Fruit fly (Drosophila melanogaster): ENCODE data around the gene CG11786.
A peak's percentile ranks its signal among the peaks of the same experiment; 100 is the strongest.

The CG11786 gene

dm6 chr3R:25047504-25047903, 1.4 kb downstream of the CG11786 start, which contains the start of gene CG11790 (continued):
- TF ChIP-seq H2.0 (GFP tag; IDR thresholded peaks at IDR 0.05) (no peak), Adf1 (GFP tag; IDR thresholded peaks at IDR 0.05) (no peak), Camta (GFP tag; optimal IDR thresholded peaks at IDR 0.05) (no peak), CG34422 (GFP tag; IDR thresholded peaks at IDR 0.05) (no peak), CG11456 (GFP tag; IDR thresholded peaks at IDR 0.05) (no peak), Elba2 (GFP tag; optimal IDR thresholded peaks at IDR 0.05) (no peak), vvl (GFP tag; IDR thresholded peaks at IDR 0.05) (peak; percentile 20; the same call in 1 of the 2 replicates), dpn (GFP tag; optimal IDR thresholded peaks at IDR 0.05) (no peak), Fer2 (tag; optimal IDR thresholded peaks at IDR 0.05) (no peak), chinmo (GFP tag; IDR thresholded peaks at IDR 0.05; ENCODE audit: partially characterized antibody) (0 out of 4 replicates have a peak, but pooled peaks have one; percentile 42), pfk (GFP tag; optimal IDR thresholded peaks at IDR 0.05) (peak; percentile 8), CG17328 (GFP tag; IDR thresholded peaks at IDR 0.05) (no peak), bcd (GFP tag; optimal IDR thresholded peaks at IDR 0.05) (no peak), CG4404 (GFP tag; IDR thresholded peaks at IDR 0.05) (no peak), CG1792 (GFP tag; optimal IDR thresholded peaks at IDR 0.05) (no peak), pnt (GFP tag; optimal IDR thresholded peaks at IDR 0.05) (no peak), CG10274 (GFP tag; optimal IDR thresholded peaks at IDR 0.05) (no peak), exex (tag; optimal IDR thresholded peaks at IDR 0.05) (no peak), inv (GFP tag; IDR thresholded peaks at IDR 0.05; ENCODE audit: partially characterized antibody) (peak; percentile 51; the same call in 1 of the 2 replicates), knrl (GFP tag; IDR thresholded peaks at IDR 0.05; ENCODE audit: partially characterized antibody) (peak; percentile 73; the same call in 1 of the 3 replicates), gce (GFP tag; IDR thresholded peaks at IDR 0.05) (no peak), NfI (GFP tag; optimal IDR thresholded peaks at IDR 0.05) (peak; percentile 12), CG31365 (tag; optimal IDR thresholded peaks at IDR 0.05) (no peak), Myb (GFP tag; optimal IDR thresholded peaks at IDR 0.05) (peak; percentile 11), CG33557 (GFP tag; optimal IDR thresholded peaks at IDR 0.05) (no peak), CG17829 (tag; optimal IDR thresholded peaks at IDR 0.05) (peak; percentile 7), CG15514 (GFP tag; optimal IDR thresholded peaks at IDR 0.05) (peak; percentile 75), CG6791 (GFP tag; IDR thresholded peaks at IDR 0.05; ENCODE audit: partially characterized antibody) (peak; percentile 83), Ets97D (GFP tag; optimal IDR thresholded peaks at IDR 0.05) (no peak), Six4 (GFP tag; optimal IDR thresholded peaks at IDR 0.05) (peak; percentile 3), sob (GFP tag; IDR thresholded peaks at IDR 0.05) (0 out of 2 replicates have a peak, but pooled peaks have one; percentile 20), Dip3 (GFP tag; optimal IDR thresholded peaks at IDR 0.05) (no peak), CG16813 (GFP tag; IDR thresholded peaks at IDR 0.05; ENCODE audit: partially characterized antibody) (peak; percentile 66), CG12155 (GFP tag; optimal IDR thresholded peaks at IDR 0.05) (no peak), lov (optimal IDR thresholded peaks at IDR 0.05) (no peak), lov (GFP tag; IDR thresholded peaks at IDR 0.05) (0 out of 3 replicates have a peak, but pooled peaks have one; percentile 16), yki (optimal IDR thresholded peaks at IDR 0.05) (no peak), ci (GFP tag; IDR thresholded peaks at IDR 0.05) (peak; percentile 59; the same call in 2 of the 3 replicates), Ravus (GFP tag; IDR thresholded peaks at IDR 0.05) (no peak), Scr (GFP tag; IDR thresholded peaks at IDR 0.05; ENCODE audit: partially characterized antibody) (peak; percentile 77), lbe (GFP tag; optimal IDR thresholded peaks at IDR 0.05) (peak; percentile 2), sisA (GFP tag; IDR thresholded peaks at IDR 0.05) (no peak), so (GFP tag; IDR thresholded peaks at IDR 0.05) (peak; percentile 47; the same call in 1 of the 3 replicates), CG7928 (GFP tag; optimal IDR thresholded peaks at IDR 0.05) (no peak), zfh2 (GFP tag; optimal IDR thresholded peaks at IDR 0.05) (peak; percentile 2), CoRest (tag; optimal IDR thresholded peaks at IDR 0.05) (peak; percentile 3), HmgD (GFP tag; optimal IDR thresholded peaks at IDR 0.05) (no peak), sna (GFP tag; IDR thresholded peaks at IDR 0.05; ENCODE audit: partially characterized antibody) (peak; percentile 75), PHDP (tag; optimal IDR thresholded peaks at IDR 0.05) (peak; percentile 4), stwl (tag; optimal IDR thresholded peaks at IDR 0.05) (peak; percentile 38), pum (GFP tag; optimal IDR thresholded peaks at IDR 0.05) (no peak)

All from whole organism, embryonic.